Fruit fly (Drosophila melanogaster) whole organism, adult: ENCODE data around the gene Muc30E.

Experiments
- CG33017 ChIP-seq: fragments of 200-800 bp; sonication (Bioruptor generic); optimal IDR thresholded peaks from 2 replicates; lab custom pipeline; 2018; ENCODE audit warnings: missing biosample characterization, mild to moderate bottlenecking, missing genetic modification characterization, moderate library complexity
- CG5204 ChIP-seq: fragments of 200-800 bp; sonication (Bioruptor generic); optimal IDR thresholded peaks from 2 replicates; lab custom pipeline; 2016; ENCODE audit warnings: missing biosample characterization, missing genetic modification characterization
- CG7045 ChIP-seq: fragments of 200-800 bp; sonication (Bioruptor generic); optimal IDR thresholded peaks from 2 replicates; lab custom pipeline; 2017; ENCODE audit warnings: missing biosample characterization, mild to moderate bottlenecking, missing genetic modification characterization
- Crg-1 ChIP-seq: fragments of 200-800 bp; sonication (Bioruptor generic); optimal IDR thresholded peaks from 2 replicates; lab custom pipeline; 2016; ENCODE audit warnings: missing biosample characterization, missing genetic modification characterization
- cic ChIP-seq: fragments of 200-800 bp; sonication (Bioruptor generic); optimal IDR thresholded peaks from 2 replicates; lab custom pipeline; 2017; ENCODE audit warnings: missing biosample characterization, mild to moderate bottlenecking, missing genetic modification characterization, moderate library complexity
- cnc ChIP-seq, 2 experiments: fragments of >200 bp; optimal IDR thresholded peaks; 2 replicates each; lab custom pipeline; 2017
- kay ChIP-seq: fragments of 200-800 bp; sonication (Bioruptor generic); peaks from one replicate; lab custom pipeline; 2016; ENCODE audit warnings: missing biosample characterization, missing genetic modification characterization, borderline replicate concordance
- pad ChIP-seq: fragments of 200-800 bp; sonication (Bioruptor generic); optimal IDR thresholded peaks from 3 replicates; lab custom pipeline; 2017; ENCODE audit warnings: missing biosample characterization, missing genetic modification characterization, mild to moderate bottlenecking, moderate library complexity, missing genetic modification reagents
- toe ChIP-seq: fragments of 200-800 bp; sonication (Bioruptor generic); optimal IDR thresholded peaks from 2 replicates; lab custom pipeline; 2016; ENCODE audit warnings: missing biosample characterization, missing genetic modification characterization

- no peak for TF ChIP-seq cnc (optimal IDR thresholded peaks at IDR 0.05; lab: Kevin White, UChicago)
- TF ChIP-seq CG5204 (GFP tag; lab: Kevin White, UChicago), result no peak
- TF ChIP-seq toe (GFP tag; lab: Kevin White, UChicago), result no peak
- TF ChIP-seq kay (GFP tag; lab: Kevin White, UChicago), result no peak
- TF ChIP-seq CG33017 (tag; lab: Kevin White, UChicago), result no peak
- TF ChIP-seq pad, result no peak
- TF ChIP-seq CG7045 (GFP tag; lab: Kevin White, UChicago), result no peak
- no peak for TF ChIP-seq Crg-1 (GFP tag; lab: Kevin White, UChicago)
- no peak for TF ChIP-seq cic (GFP tag; lab: Kevin White, UChicago)
Observed at dm6 chr2L:9946051-9946450, 43.1 kb upstream of the Muc30E start.
